Fruit fly (Drosophila melanogaster): ENCODE results near the gene Mrp4.

Mrp4 gene

DNA sequence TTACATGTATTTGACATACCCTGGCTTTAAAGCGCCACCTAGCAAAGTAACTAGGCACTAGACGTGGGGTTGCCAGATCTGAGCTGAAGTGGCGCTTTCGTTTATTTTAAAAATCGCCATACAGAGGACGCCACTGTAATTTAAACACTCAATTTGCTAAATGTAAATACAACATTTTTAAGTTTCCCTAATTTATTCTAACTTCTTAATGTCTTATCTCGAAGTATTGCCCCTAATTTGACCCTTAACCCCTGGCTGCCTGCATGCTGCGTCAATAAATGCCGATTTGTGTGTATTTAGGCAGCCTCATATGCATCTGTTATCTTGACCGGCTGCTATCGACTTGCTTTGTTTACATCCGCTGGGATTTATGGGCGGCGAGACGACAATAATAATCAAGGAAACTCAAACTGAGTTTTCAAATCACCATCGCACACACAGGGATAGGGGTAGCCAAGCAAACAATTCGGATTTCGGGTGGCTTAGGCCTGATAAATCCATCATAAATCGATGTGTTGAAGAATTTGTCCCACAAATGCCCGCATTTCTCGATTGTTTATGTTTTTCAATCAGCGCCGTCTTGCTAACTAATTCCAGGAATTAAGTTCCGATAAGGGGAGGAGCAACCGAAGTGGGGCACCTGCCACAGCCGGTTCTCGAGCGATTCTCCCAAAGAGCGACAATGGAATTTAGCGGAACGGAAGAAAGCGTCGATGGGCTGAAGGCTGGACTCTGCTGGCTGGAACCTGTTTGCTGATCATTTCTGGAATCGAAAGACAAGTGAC lies 44.4 kb downstream of the Mrp4 start (continued):
- peak; percentile 48 for TF ChIP-seq CG7987 (GFP tag; optimal IDR thresholded peaks at IDR 0.05)
- TF ChIP-seq Optix (GFP tag; IDR thresholded peaks at IDR 0.05): 0 out of 3 replicates have a peak, but pooled peaks have one; percentile 36
- TF ChIP-seq CG6813 (GFP tag; optimal IDR thresholded peaks at IDR 0.05): peak; percentile 34
- TF ChIP-seq Hr51 (GFP tag; optimal IDR thresholded peaks at IDR 0.05): peak; percentile 48 to 54
- TF ChIP-seq CG1603 (tag; optimal IDR thresholded peaks at IDR 0.05): peak; percentile 48
- peak; percentile 16 for TF ChIP-seq BEAF-32 (GFP tag; optimal IDR thresholded peaks at IDR 0.05)
- TF ChIP-seq Dll (GFP tag; IDR thresholded peaks at IDR 0.05; ENCODE audit: partially characterized antibody): no peak
- TF ChIP-seq CHES-1-like (GFP tag; optimal IDR thresholded peaks at IDR 0.05): no peak
- peak; percentile 24 for TF ChIP-seq da (GFP tag; optimal IDR thresholded peaks at IDR 0.05)
- no peak for TF ChIP-seq Asciz (GFP tag; optimal IDR thresholded peaks at IDR 0.05)
- peak; percentile 20; the same call in 1 of the 3 replicates for TF ChIP-seq CG14050 (GFP tag; IDR thresholded peaks at IDR 0.05)
- no peak for TF ChIP-seq exex (tag; optimal IDR thresholded peaks at IDR 0.05)
- TF ChIP-seq Lim3 (GFP tag; IDR thresholded peaks at IDR 0.05): no peak
- TF ChIP-seq sna (GFP tag; IDR thresholded peaks at IDR 0.05; ENCODE audit: partially characterized antibody): no peak
- TF ChIP-seq CG10979 (tag; optimal IDR thresholded peaks at IDR 0.05): peak; percentile 49
- no peak for TF ChIP-seq crc (GFP tag; optimal IDR thresholded peaks at IDR 0.05)
- no peak for TF ChIP-seq Vsx1 (GFP tag; optimal IDR thresholded peaks at IDR 0.05)
- 0 out of 2 replicates have a peak, but pooled peaks have one; percentile 25 for TF ChIP-seq H2.0 (GFP tag; IDR thresholded peaks at IDR 0.05)
- no peak for TF ChIP-seq CG12236 (GFP tag; optimal IDR thresholded peaks at IDR 0.05)
- peak; percentile 71 for TF ChIP-seq CG7839 (tag; optimal IDR thresholded peaks at IDR 0.05)
- TF ChIP-seq Med (GFP tag): peak; percentile 97
- no peak for TF ChIP-seq hbn (GFP tag; IDR thresholded peaks at IDR 0.05; ENCODE audit: partially characterized antibody)
- no peak for TF ChIP-seq CG15011 (GFP tag; optimal IDR thresholded peaks at IDR 0.05)
- TF ChIP-seq Bdp1 (GFP tag; optimal IDR thresholded peaks at IDR 0.05): peak; percentile 35
- TF ChIP-seq CG6272 (GFP tag; IDR thresholded peaks at IDR 0.05): 0 out of 2 replicates have a peak, but pooled peaks have one; percentile 21
- TF ChIP-seq CG2116 (GFP tag; optimal IDR thresholded peaks at IDR 0.05): peak; percentile 17
- TF ChIP-seq gsb (GFP tag; IDR thresholded peaks at IDR 0.05): no peak
- no peak for TF ChIP-seq pnt (GFP tag; optimal IDR thresholded peaks at IDR 0.05)
- no peak for TF ChIP-seq Sox100B (GFP tag; optimal IDR thresholded peaks at IDR 0.05)
- TF ChIP-seq nom (GFP tag; optimal IDR thresholded peaks at IDR 0.05): no peak
- peak; percentile 72 for TF ChIP-seq CG4820 (GFP tag; optimal IDR thresholded peaks at IDR 0.05)
- TF ChIP-seq row (GFP tag; IDR thresholded peaks at IDR 0.05): peak; percentile 42; the same call in 2 of the 3 replicates
- TF ChIP-seq dimm (GFP tag; IDR thresholded peaks at IDR 0.05): no peak
- TF ChIP-seq disco-r (GFP tag; optimal IDR thresholded peaks at IDR 0.05): no peak
- TF ChIP-seq TFAM (GFP tag; optimal IDR thresholded peaks at IDR 0.05): no peak
- peak; percentile 83 for TF ChIP-seq pros (GFP tag; optimal IDR thresholded peaks at IDR 0.05)
- peak; percentile 75 for TF ChIP-seq Rx (GFP tag; IDR thresholded peaks at IDR 0.05)
- TF ChIP-seq Stat92E (GFP tag; optimal IDR thresholded peaks at IDR 0.05): peak in 1 of 3 experiments; percentile 44
- no peak for TF ChIP-seq CG17186 (GFP tag; optimal IDR thresholded peaks at IDR 0.05)
- no peak for TF ChIP-seq CG7928 (GFP tag; optimal IDR thresholded peaks at IDR 0.05)
- peak; percentile 9; the same call in 1 of the 2 replicates for TF ChIP-seq stc (GFP tag; IDR thresholded peaks at IDR 0.05)
- peak; percentile 15 for TF ChIP-seq CG13894 (tag; optimal IDR thresholded peaks at IDR 0.05)
- TF ChIP-seq esg (GFP tag; conservative IDR thresholded peaks at IDR 0.05): peak; percentile 42; the same call in 1 of the 2 replicates
- TF ChIP-seq schlank (tag; optimal IDR thresholded peaks at IDR 0.05): no peak
- peak; percentile 80 for TF ChIP-seq CG8089 (GFP tag; optimal IDR thresholded peaks at IDR 0.05)
- peak; percentile 34; the same call in 1 of the 2 replicates for TF ChIP-seq ranshi (GFP tag; IDR thresholded peaks at IDR 0.05)
- TF ChIP-seq CG18476 (GFP tag; optimal IDR thresholded peaks at IDR 0.05): peak; percentile 0
